Worm (Caenorhabditis elegans) whole organism, L4 larva: Measurements from ENCODE around the gene F19G12.9.

Experiments
- F26F4.8 ChIP-seq: fragments of 200-800 bp; sonication (Bioruptor generic); conservative IDR thresholded peaks from 2 replicates; pipeline ENCODE4 v1.3.6; 2022; ENCODE audit warnings: missing genetic modification characterization, missing compliant biosample characterization
- F44E2.7 ChIP-seq: fragments of 200-800 bp; sonication (Bioruptor generic); IDR thresholded peaks from 2 replicates; pipeline ENCODE4 v2.1.2; 2022; ENCODE audit warnings: missing genetic modification characterization, missing compliant biosample characterization
- R02D3.7 ChIP-seq: fragments of 150-350 bp; sonication (generic microtip); optimal IDR thresholded peaks from 3 replicates; lab custom pipeline; 2014; ENCODE audit warnings: missing biosample characterization, missing genetic modification characterization
- T26A8.4 ChIP-seq: fragments of 200-800 bp; sonication (Bioruptor generic); IDR thresholded peaks from 2 replicates; pipeline ENCODE4 v1.3.6; 2022; ENCODE audit warnings: missing genetic modification characterization, missing compliant biosample characterization
- Y105C5A.15 ChIP-seq: fragments of 200-800 bp; sonication (Bioruptor generic); IDR thresholded peaks from 2 replicates; pipeline ENCODE4 v1.3.6; 2022; ENCODE audit warnings: missing genetic modification characterization, missing compliant biosample characterization
- Y48G9A.11 ChIP-seq: fragments of 200-800 bp; sonication (Bioruptor generic); IDR thresholded peaks from 2 replicates; pipeline ENCODE4 v1.3.6; 2022; ENCODE audit warnings: missing genetic modification reagents, missing genetic modification characterization, missing compliant biosample characterization
- Y75B8A.6 ChIP-seq: fragments of 200-800 bp; sonication (Bioruptor generic); IDR thresholded peaks from 2 replicates; pipeline ENCODE4 v1.3.6; 2022; ENCODE audit warnings: missing genetic modification reagents, missing genetic modification characterization, missing compliant biosample characterization
- arid-1 ChIP-seq: fragments of 200-800 bp; sonication (Bioruptor generic); conservative IDR thresholded peaks from 2 replicates; pipeline ENCODE4 v1.3.6; 2022; ENCODE audit warnings: missing genetic modification reagents, missing genetic modification characterization, missing compliant biosample characterization
- attf-4 ChIP-seq: sonication (generic microtip); optimal IDR thresholded peaks from 3 replicates; lab custom pipeline; 2017; ENCODE audit warnings: missing biosample characterization, missing genetic modification characterization
- ceh-20 ChIP-seq: fragments of 200-800 bp; sonication (Bioruptor generic); IDR thresholded peaks from 2 replicates; pipeline ENCODE4 v1.3.6; 2022; ENCODE audit warnings: missing genetic modification reagents, missing genetic modification characterization, missing compliant biosample characterization
- ceh-44 ChIP-seq: fragments of 200-800 bp; sonication (Bioruptor generic); IDR thresholded peaks from 2 replicates; pipeline ENCODE4 v1.3.6; 2022; ENCODE audit warnings: missing genetic modification reagents, missing genetic modification characterization, missing compliant biosample characterization
- ceh-62 ChIP-seq: sonication (generic microtip); optimal IDR thresholded peaks from 2 replicates; lab custom pipeline; 2017; ENCODE audit warnings: missing biosample characterization, missing genetic modification characterization
- ceh-82 ChIP-seq: sonication (generic microtip); optimal IDR thresholded peaks from 2 replicates; lab custom pipeline; 2017; ENCODE audit warnings: missing biosample characterization, missing genetic modification characterization
- cey-2 ChIP-seq: sonication (generic microtip); optimal IDR thresholded peaks from 3 replicates; lab custom pipeline; 2017; ENCODE audit warnings: missing genetic modification characterization, mild to moderate bottlenecking, missing compliant biosample characterization, antibody characterized with exemption, borderline replicate concordance; ENCODE audit not compliant: insufficient read depth
- ctbp-1 ChIP-seq: fragments of 200-800 bp; sonication (Bioruptor generic); IDR thresholded peaks from 2 replicates; pipeline ENCODE4 v1.3.6; 2022; ENCODE audit warnings: missing genetic modification reagents, missing genetic modification characterization, missing compliant biosample characterization
- daf-16 ChIP-seq, 3 experiments: sonication (generic microtip); optimal IDR thresholded peaks; 2 replicates each; lab custom pipeline; 2016 to 2017; ENCODE audit warnings: missing genetic modification characterization in 3 of 3, missing genetic modification reagents in 3 of 3, mild to moderate bottlenecking in 2 of 3, missing compliant biosample characterization in 2 of 3, missing biosample characterization in 1 of 3, moderate library complexity in 1 of 3
- daf-19 ChIP-seq: fragments of 200-800 bp; sonication (Bioruptor generic); conservative IDR thresholded peaks from 2 replicates; pipeline ENCODE4 v1.3.6; 2022; ENCODE audit warnings: missing genetic modification characterization, missing compliant biosample characterization
- dmd-6 ChIP-seq: fragments of 200-800 bp; sonication (Bioruptor generic); IDR thresholded peaks from 2 replicates; pipeline ENCODE4 v1.3.6; 2022; ENCODE audit warnings: missing genetic modification reagents, missing genetic modification characterization, missing compliant biosample characterization
- dmd-8 ChIP-seq: fragments of 200-800 bp; sonication (Bioruptor generic); IDR thresholded peaks from 2 replicates; pipeline ENCODE4 v1.3.6; 2022; ENCODE audit warnings: missing genetic modification characterization, missing compliant biosample characterization
- egl-27 ChIP-seq: sonication (generic microtip); optimal IDR thresholded peaks from 3 replicates; lab custom pipeline; 2017; ENCODE audit warnings: missing biosample characterization, missing genetic modification reagents, missing genetic modification characterization
- egl-43 ChIP-seq: fragments of 200-800 bp; sonication (Bioruptor generic); IDR thresholded peaks from 2 replicates; pipeline ENCODE4 v1.3.6; 2022; ENCODE audit warnings: missing genetic modification reagents, missing genetic modification characterization, missing compliant biosample characterization
- fos-1 ChIP-seq: fragments of 150-350 bp; optimal IDR thresholded peaks from 2 replicates; lab custom pipeline; 2014; ENCODE audit warnings: missing biosample characterization, missing genetic modification characterization
- hif-1 ChIP-seq, 2 experiments: sonication (generic microtip); optimal IDR thresholded peaks; 2 replicates each; lab custom pipeline; 2016 to 2017; ENCODE audit warnings: missing compliant biosample characterization in 2 of 2, missing genetic modification characterization in 2 of 2, missing genetic modification reagents in 2 of 2, missing genotype in 2 of 2, mild to moderate bottlenecking in 1 of 2
- hlh-11 ChIP-seq: fragments of 200-800 bp; sonication (Bioruptor generic); optimal IDR thresholded peaks from 2 replicates; lab custom pipeline; 2018; ENCODE audit warnings: mild to moderate bottlenecking, missing genetic modification characterization, missing compliant biosample characterization
- hmg-1.1 ChIP-seq: fragments of 200-800 bp; sonication (Bioruptor generic); IDR thresholded peaks from 2 replicates; pipeline ENCODE4 v1.3.6; 2022; ENCODE audit warnings: missing genetic modification reagents, missing genetic modification characterization, missing compliant biosample characterization
- lin-1 ChIP-seq: fragments of 200-800 bp; sonication (Bioruptor generic); IDR thresholded peaks from 2 replicates; pipeline ENCODE4 v1.3.6; 2022; ENCODE audit warnings: missing genetic modification reagents, missing genetic modification characterization, missing compliant biosample characterization
- lin-15B ChIP-seq: fragments of 150-350 bp; sonication (generic microtip); optimal IDR thresholded peaks from 3 replicates; lab custom pipeline; 2014; ENCODE audit warnings: missing biosample characterization, missing genetic modification characterization
- lin-39 ChIP-seq: fragments of 150-350 bp; optimal IDR thresholded peaks from 2 replicates; lab custom pipeline; 2014; ENCODE audit warnings: missing biosample characterization, missing genetic modification reagents, missing genetic modification characterization
- lir-3 ChIP-seq: sonication (generic microtip); optimal IDR thresholded peaks from 2 replicates; lab custom pipeline; 2016; ENCODE audit warnings: mild to moderate bottlenecking, missing genetic modification characterization, missing compliant biosample characterization
- lsy-2 ChIP-seq, 2 experiments: fragments of 150-350 bp in 1 of 2; sonication (generic microtip) in 1 of 2; optimal IDR thresholded peaks; 2 replicates each; lab custom pipeline; 2014 to 2017; ENCODE audit warnings: missing biosample characterization in 2 of 2, missing genetic modification characterization in 2 of 2
- mep-1 ChIP-seq: fragments of 150-350 bp; sonication (generic microtip); optimal IDR thresholded peaks from 3 replicates; lab custom pipeline; 2014; ENCODE audit warnings: missing biosample characterization, missing genetic modification characterization
- mes-2 ChIP-seq: sonication (generic microtip); optimal IDR thresholded peaks from 2 replicates; lab custom pipeline; 2016; ENCODE audit warnings: missing genotype, mild to moderate bottlenecking, missing genetic modification characterization, missing compliant biosample characterization; ENCODE audit not compliant: poor library complexity, severe bottlenecking
- nhr-102 ChIP-seq: sonication (generic microtip); optimal IDR thresholded peaks from 2 replicates; lab custom pipeline; 2016; ENCODE audit warnings: mild to moderate bottlenecking, missing genetic modification characterization, moderate library complexity, missing compliant biosample characterization
- nhr-111 ChIP-seq: fragments of 200-800 bp; sonication (Bioruptor generic); optimal IDR thresholded peaks from 2 replicates; lab custom pipeline; 2018; ENCODE audit warnings: mild to moderate bottlenecking, missing genetic modification characterization, missing compliant biosample characterization
- nhr-237 ChIP-seq: sonication (generic microtip); optimal IDR thresholded peaks from 2 replicates; lab custom pipeline; 2017; ENCODE audit warnings: missing biosample characterization, missing genetic modification characterization
- nhr-28 ChIP-seq: fragments of 150-350 bp; optimal IDR thresholded peaks from 2 replicates; lab custom pipeline; 2014; ENCODE audit warnings: missing biosample characterization, missing genetic modification characterization
- nhr-6 ChIP-seq: fragments of 150-350 bp; optimal IDR thresholded peaks from 2 replicates; lab custom pipeline; 2014; ENCODE audit warnings: missing biosample characterization, missing genetic modification characterization
- nhr-77 ChIP-seq: fragments of 150-350 bp; optimal IDR thresholded peaks from 2 replicates; lab custom pipeline; 2014; ENCODE audit warnings: missing biosample characterization, missing genetic modification characterization
- pqm-1 ChIP-seq: sonication (generic microtip); optimal IDR thresholded peaks from 2 replicates; lab custom pipeline; 2017; ENCODE audit warnings: missing biosample characterization, missing genetic modification characterization
- sdz-12 ChIP-seq: fragments of 200-800 bp; sonication (Bioruptor generic); optimal IDR thresholded peaks from 2 replicates; lab custom pipeline; 2018; ENCODE audit warnings: mild to moderate bottlenecking, missing genetic modification characterization, missing compliant biosample characterization
- snpc-4 ChIP-seq: fragments of 150-350 bp; optimal IDR thresholded peaks from 2 replicates; lab custom pipeline; 2014; ENCODE audit warnings: missing biosample characterization, missing genetic modification characterization
- spr-1 ChIP-seq: sonication (generic microtip); optimal IDR thresholded peaks from 2 replicates; lab custom pipeline; 2016; ENCODE audit warnings: mild to moderate bottlenecking, missing genetic modification characterization, missing compliant biosample characterization
- spr-3 ChIP-seq: fragments of 200-800 bp; sonication (Bioruptor generic); optimal IDR thresholded peaks from 2 replicates; lab custom pipeline; 2018; ENCODE audit warnings: mild to moderate bottlenecking, missing genetic modification characterization, missing compliant biosample characterization
- unc-130 ChIP-seq: sonication (generic microtip); optimal IDR thresholded peaks from 2 replicates; lab custom pipeline; 2016; ENCODE audit warnings: missing genetic modification reagents, missing genetic modification characterization, missing compliant biosample characterization
- unc-39 ChIP-seq: sonication (generic microtip); optimal IDR thresholded peaks from 2 replicates; lab custom pipeline; 2017; ENCODE audit warnings: missing biosample characterization, missing genetic modification characterization
- unc-62 ChIP-seq, 3 experiments: fragments of 150-350 bp in 1 of 3; sonication (generic microtip); optimal IDR thresholded peaks in 2 of 3; peaks in 1 of 3; 1 replicate in 1 of 3; 2 replicates in 2 of 3; lab custom pipeline; 2014 to 2017; ENCODE audit warnings: missing biosample characterization in 3 of 3, missing genetic modification characterization in 3 of 3, missing genetic modification reagents in 3 of 3, missing genotype in 1 of 3
- zfp-3 ChIP-seq: fragments of 200-800 bp; sonication (Bioruptor generic); conservative IDR thresholded peaks from 2 replicates; pipeline ENCODE4 v1.3.6; 2022; ENCODE audit warnings: missing genetic modification reagents, missing genetic modification characterization, missing compliant biosample characterization
- zip-11 ChIP-seq: fragments of 200-800 bp; sonication (Bioruptor generic); IDR thresholded peaks from 2 replicates; pipeline ENCODE4 v1.3.6; 2022; ENCODE audit warnings: missing genetic modification characterization, missing compliant biosample characterization
- zip-2 ChIP-seq: fragments of 150-350 bp; optimal IDR thresholded peaks from 2 replicates; lab custom pipeline; 2014; ENCODE audit warnings: missing biosample characterization, missing genetic modification characterization

F19G12.9 gene

DNA sequence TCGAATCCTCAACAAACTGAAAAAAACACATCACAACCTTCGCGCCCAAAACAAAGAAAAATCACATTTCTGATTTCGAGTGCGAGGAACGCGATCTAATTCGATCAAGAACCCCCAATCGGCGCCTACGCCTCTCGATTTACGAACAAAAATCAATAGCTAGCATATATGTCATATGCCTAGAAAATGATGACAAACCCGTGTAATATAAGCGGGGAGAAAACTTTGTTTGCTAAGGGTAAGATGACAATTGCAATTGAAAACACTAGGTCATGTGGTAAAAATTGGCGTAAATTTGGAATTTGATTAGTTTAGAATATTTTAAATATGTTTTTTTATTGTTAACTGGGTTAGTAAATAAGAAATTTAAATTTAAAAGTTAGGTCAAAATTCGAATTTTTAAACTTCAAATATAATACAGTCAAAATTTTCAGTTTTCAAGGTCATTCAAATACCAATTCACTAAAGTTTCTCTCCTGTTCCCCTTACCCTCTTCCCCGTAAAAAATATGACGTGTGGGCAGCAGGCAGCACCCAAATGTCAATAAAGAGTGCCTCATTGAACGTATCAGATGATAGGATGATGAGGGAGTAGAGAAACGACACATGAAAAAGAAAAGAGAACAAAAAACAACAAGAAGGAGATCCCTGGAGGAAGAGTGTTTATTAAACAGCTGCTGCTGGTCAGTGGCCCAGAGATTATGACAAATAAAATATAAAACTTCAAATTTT is 37.5 kb downstream of the F19G12.9 start (continued):
- TF ChIP-seq daf-16 (GFP tag; optimal IDR thresholded peaks at IDR 0.05; lab: Kevin White, UChicago) (peak in 1 of 2 experiments; percentile 85), daf-16 (tag; optimal IDR thresholded peaks at IDR 0.05; lab: Kevin White, UChicago) (peak; percentile 53), zfp-3 (GFP tag; lab: Robert Waterston, UW) (no peak), unc-39 (tag; lab: Kevin White, UChicago) (no peak), unc-130 (GFP tag; lab: Kevin White, UChicago) (no peak), ctbp-1 (GFP tag; lab: Robert Waterston, UW) (no peak), snpc-4 (tag; lab: Kevin White, UChicago) (no peak), ceh-44 (no peak), nhr-102 (tag; lab: Kevin White, UChicago) (no peak), pqm-1 (tag; lab: Kevin White, UChicago) (peak; percentile 25), daf-19 (GFP tag; lab: Robert Waterston, UW) (no peak), mes-2 (tag; lab: Kevin White, UChicago) (peak; percentile 62), egl-27 (tag; lab: Kevin White, UChicago) (no peak), dmd-6 (GFP tag; lab: Robert Waterston, UW) (peak; percentile 51), R02D3.7 (tag; lab: Kevin White, UChicago) (no peak), lin-1 (GFP tag; lab: Robert Waterston, UW) (no peak), dmd-8 (GFP tag; lab: Robert Waterston, UW) (no peak), hlh-11 (tag; lab: Kevin White, UChicago) (peak; percentile 86), Y48G9A.11 (no peak), ceh-20 (0 out of 2 replicates have a peak, but pooled peaks have one; percentile 42), nhr-237 (tag; lab: Kevin White, UChicago) (no peak), zip-11 (GFP tag; lab: Robert Waterston, UW) (no peak), Y75B8A.6 (GFP tag; lab: Robert Waterston, UW) (no peak), arid-1 (GFP tag; lab: Robert Waterston, UW) (no peak), attf-4 (no peak), fos-1 (tag; lab: Kevin White, UChicago) (no peak), egl-43 (GFP tag; lab: Robert Waterston, UW) (no peak), ceh-82 (tag; lab: Kevin White, UChicago) (no peak), lir-3 (tag; lab: Kevin White, UChicago) (no peak), cey-2 (tag; lab: Kevin White, UChicago) (no peak), mep-1 (peak; percentile 68), sdz-12 (GFP tag; lab: Kevin White, UChicago) (no peak), hmg-1.1 (GFP tag; lab: Robert Waterston, UW) (peak; percentile 48), unc-62 (GFP tag; optimal IDR thresholded peaks at IDR 0.05 in 1 of 2; lab: Kevin White, UChicago) (peak in 1 of 2 experiments; percentile 90), unc-62 (tag; optimal IDR thresholded peaks at IDR 0.05; lab: Kevin White, UChicago) (no peak), T26A8.4 (GFP tag; lab: Robert Waterston, UW) (no peak), nhr-6 (peak; percentile 26), nhr-111 (GFP tag; lab: Kevin White, UChicago) (no peak), hif-1 (tag; optimal IDR thresholded peaks at IDR 0.05; lab: Kevin White, UChicago) (peak in 1 of 2 experiments; percentile 36), nhr-28 (peak; percentile 65), F26F4.8 (GFP tag; lab: Robert Waterston, UW) (no peak), ceh-62 (no peak), lin-39 (no peak), Y105C5A.15 (no peak), lsy-2 (tag; optimal IDR thresholded peaks at IDR 0.05; lab: Kevin White, UChicago) (peak; percentile 39 to 62), zip-2 (tag; lab: Kevin White, UChicago) (no peak), nhr-77 (tag; lab: Kevin White, UChicago) (peak; percentile 57), spr-3 (GFP tag; lab: Kevin White, UChicago) (no peak), lin-15B (tag; lab: Kevin White, UChicago) (no peak), spr-1 (tag; lab: Kevin White, UChicago) (no peak), F44E2.7 (GFP tag; lab: Robert Waterston, UW) (no peak)
